Worm (Caenorhabditis elegans) whole organism, young adult: ENCODE results near the gene fmo-4.

Source experiments
- B0019.2 ChIP-seq: fragments of 200-800 bp; sonication (Bioruptor generic); conservative IDR thresholded peaks from 2 replicates; pipeline ENCODE4 v1.3.6; 2022; ENCODE audit warnings: missing genetic modification reagents, missing genetic modification characterization, missing compliant biosample characterization
- B0035.1 ChIP-seq: sonication (generic microtip); optimal IDR thresholded peaks from 2 replicates; lab custom pipeline; 2016; ENCODE audit warnings: missing genetic modification characterization, mild to moderate bottlenecking, missing compliant biosample characterization, missing genotype, missing genetic modification reagents
- B0336.3 ChIP-seq: fragments of 200-800 bp; sonication (Bioruptor generic); IDR thresholded peaks from 2 replicates; pipeline ENCODE4 v1.3.6; 2022; ENCODE audit warnings: missing genetic modification characterization, missing compliant biosample characterization
- F49E8.2 ChIP-seq: sonication (generic microtip); optimal IDR thresholded peaks from 3 replicates; lab custom pipeline; 2017; ENCODE audit warnings: missing genetic modification characterization, mild to moderate bottlenecking, missing compliant biosample characterization, antibody characterized with exemption, moderate library complexity; ENCODE audit not compliant: insufficient read depth
- F57A8.1 ChIP-seq: fragments of 200-800 bp; sonication (Bioruptor generic); optimal IDR thresholded peaks from 2 replicates; lab custom pipeline; 2018; ENCODE audit warnings: mild to moderate bottlenecking, missing genetic modification characterization, moderate library complexity, missing compliant biosample characterization
- F57C9.4 ChIP-seq: sonication (generic microtip); optimal IDR thresholded peaks from 2 replicates; lab custom pipeline; 2017; ENCODE audit warnings: mild to moderate bottlenecking, missing genetic modification characterization, missing compliant biosample characterization
- Y53G8AR.9 ChIP-seq: fragments of 200-800 bp; sonication (Bioruptor generic); conservative IDR thresholded peaks from 2 replicates; pipeline ENCODE4 v1.3.6; 2022; ENCODE audit warnings: missing genetic modification reagents, missing genetic modification characterization, missing compliant biosample characterization
- Y56A3A.18 ChIP-seq: fragments of 200-800 bp; sonication (Bioruptor generic); IDR thresholded peaks from 2 replicates; pipeline ENCODE4 v1.3.6; 2022; ENCODE audit warnings: missing genetic modification reagents, missing genetic modification characterization, missing compliant biosample characterization
- Y79H2A.3 ChIP-seq: fragments of 200-800 bp; sonication (Bioruptor generic); conservative IDR thresholded peaks from 2 replicates; pipeline ENCODE4 v1.3.6; 2022; ENCODE audit warnings: missing genetic modification reagents, missing genetic modification characterization, missing compliant biosample characterization
- ama-1 ChIP-seq, 3 experiments: fragments of 150-350 bp in 1 of 3; sonication (generic microtip) in 2 of 3; optimal IDR thresholded peaks; 2 replicates each; lab custom pipeline; 2014 to 2018; ENCODE audit warnings: missing biosample characterization in 2 of 3, missing genetic modification characterization in 2 of 3, missing genetic modification reagents in 2 of 3
- aptf-2 ChIP-seq: fragments of 200-800 bp; sonication (Bioruptor generic); conservative IDR thresholded peaks from 2 replicates; pipeline ENCODE4 v1.3.6; 2022; ENCODE audit warnings: missing genetic modification reagents, missing genetic modification characterization, missing compliant biosample characterization
- ceh-40 ChIP-seq: fragments of 200-800 bp; sonication (Bioruptor generic); IDR thresholded peaks from 2 replicates; pipeline ENCODE4 v1.3.6; 2022; ENCODE audit warnings: missing genetic modification characterization, missing compliant biosample characterization
- ceh-79 ChIP-seq: sonication (generic microtip); optimal IDR thresholded peaks from 2 replicates; lab custom pipeline; 2017; ENCODE audit warnings: mild to moderate bottlenecking, missing genetic modification characterization, missing compliant biosample characterization
- dox-1 ChIP-seq: fragments of 200-800 bp; sonication (Bioruptor generic); IDR thresholded peaks from 2 replicates; pipeline ENCODE4 v1.3.6; 2022; ENCODE audit warnings: missing genetic modification reagents, missing genetic modification characterization, missing compliant biosample characterization
- dpff-1 ChIP-seq: sonication (generic microtip); optimal IDR thresholded peaks from 2 replicates; lab custom pipeline; 2017; ENCODE audit warnings: mild to moderate bottlenecking, missing genetic modification characterization, missing compliant biosample characterization
- dpl-1 ChIP-seq: fragments of 150-350 bp; optimal IDR thresholded peaks from 2 replicates; lab custom pipeline; 2014; ENCODE audit warnings: missing biosample characterization, missing genetic modification reagents, missing genetic modification characterization
- egl-18 ChIP-seq: fragments of 200-800 bp; sonication (Bioruptor generic); IDR thresholded peaks from 2 replicates; pipeline ENCODE4 v1.3.6; 2022; ENCODE audit warnings: missing genetic modification reagents, missing genetic modification characterization, missing compliant biosample characterization
- gei-17 ChIP-seq: fragments of 200-800 bp; sonication (Bioruptor generic); optimal IDR thresholded peaks from 2 replicates; lab custom pipeline; 2018; ENCODE audit warnings: mild to moderate bottlenecking, missing genetic modification characterization, missing compliant biosample characterization
- him-1 ChIP-seq: sonication (generic microtip); optimal IDR thresholded peaks from 2 replicates; lab custom pipeline; 2016; ENCODE audit warnings: missing genotype, missing genetic modification reagents, missing genetic modification characterization, missing compliant biosample characterization
- hlh-12 ChIP-seq: sonication (generic microtip); optimal IDR thresholded peaks from 2 replicates; lab custom pipeline; 2016; ENCODE audit warnings: missing genetic modification characterization, missing compliant biosample characterization
- hmg-1.2 ChIP-seq: fragments of 200-800 bp; sonication (Bioruptor generic); IDR thresholded peaks from 2 replicates; pipeline ENCODE4 v1.3.6; 2022; ENCODE audit warnings: missing genetic modification reagents, missing genetic modification characterization, missing compliant biosample characterization
- hsf-1 ChIP-seq: fragments of 200-800 bp; sonication (Bioruptor generic); IDR thresholded peaks from 2 replicates; pipeline ENCODE4 v1.3.6; 2022; ENCODE audit warnings: missing genetic modification reagents, missing genetic modification characterization, missing compliant biosample characterization
- let-607 ChIP-seq, 2 experiments: fragments of 200-800 bp in 1 of 2; sonication (Bioruptor generic) in 1 of 2; sonication (generic microtip) in 1 of 2; optimal IDR thresholded peaks; 2 replicates each; lab custom pipeline; 2016 to 2018; ENCODE audit warnings: mild to moderate bottlenecking in 2 of 2, missing compliant biosample characterization in 2 of 2, missing genetic modification characterization in 2 of 2, moderate library complexity in 2 of 2, missing genotype in 1 of 2
- lsl-1 ChIP-seq: fragments of 200-800 bp; sonication (Bioruptor generic); optimal IDR thresholded peaks from 2 replicates; lab custom pipeline; 2018; ENCODE audit warnings: mild to moderate bottlenecking, missing genetic modification characterization, moderate library complexity, missing compliant biosample characterization
- mcd-1 ChIP-seq: fragments of 200-800 bp; sonication (Bioruptor generic); IDR thresholded peaks from 2 replicates; pipeline ENCODE4 v1.3.6; 2022; ENCODE audit warnings: missing genetic modification reagents, missing genetic modification characterization, missing compliant biosample characterization
- mel-28 ChIP-seq: sonication (generic microtip); optimal IDR thresholded peaks from 2 replicates; lab custom pipeline; 2016; ENCODE audit warnings: borderline replicate concordance, mild to moderate bottlenecking, missing genetic modification characterization, missing compliant biosample characterization
- nfya-1 ChIP-seq: sonication (generic microtip); optimal IDR thresholded peaks from 2 replicates; lab custom pipeline; 2017; ENCODE audit warnings: antibody characterized with exemption, missing compliant biosample characterization, missing genetic modification characterization, borderline replicate concordance; ENCODE audit not compliant: insufficient read depth
- nhr-179 ChIP-seq: sonication (generic microtip); optimal IDR thresholded peaks from 2 replicates; lab custom pipeline; 2016; ENCODE audit warnings: mild to moderate bottlenecking, missing genetic modification characterization, missing compliant biosample characterization
- nhr-80 ChIP-seq: sonication (generic microtip); optimal IDR thresholded peaks from 2 replicates; lab custom pipeline; 2016; ENCODE audit warnings: missing genetic modification characterization, missing compliant biosample characterization
- rcor-1 ChIP-seq: fragments of 200-800 bp; sonication (Bioruptor generic); IDR thresholded peaks from 2 replicates; pipeline ENCODE4 v1.3.6; 2022; ENCODE audit warnings: missing genetic modification reagents, missing genetic modification characterization, missing compliant biosample characterization
- sdz-38 ChIP-seq: sonication (generic microtip); optimal IDR thresholded peaks from 2 replicates; lab custom pipeline; 2016; ENCODE audit warnings: missing genotype, missing genetic modification characterization, missing compliant biosample characterization
- sea-2 ChIP-seq: fragments of 200-800 bp; sonication (Bioruptor generic); IDR thresholded peaks from 2 replicates; pipeline ENCODE4 v1.3.6; 2022; ENCODE audit warnings: missing genetic modification characterization, missing compliant biosample characterization
- snpc-1.1 ChIP-seq: sonication (generic microtip); optimal IDR thresholded peaks from 2 replicates; lab custom pipeline; 2017; ENCODE audit warnings: missing genetic modification characterization, mild to moderate bottlenecking, missing compliant biosample characterization, antibody characterized with exemption, moderate library complexity, missing genotype, missing genetic modification reagents; ENCODE audit not compliant: insufficient read depth
- snpc-1.3 ChIP-seq: sonication (generic microtip); optimal IDR thresholded peaks from 2 replicates; lab custom pipeline; 2017; ENCODE audit warnings: missing genetic modification characterization, mild to moderate bottlenecking, missing compliant biosample characterization, antibody characterized with exemption, moderate library complexity, missing genotype, missing genetic modification reagents; ENCODE audit not compliant: insufficient read depth
- snpc-3.4 ChIP-seq: sonication (generic microtip); optimal IDR thresholded peaks from 2 replicates; lab custom pipeline; 2017; ENCODE audit warnings: missing genetic modification characterization, mild to moderate bottlenecking, missing compliant biosample characterization, antibody characterized with exemption, moderate library complexity, missing genotype, missing genetic modification reagents
- snpc-4 ChIP-seq, 5 experiments: fragments of 150-350 bp in 1 of 5; sonication (generic microtip) in 4 of 5; optimal IDR thresholded peaks; 2 replicates each; lab custom pipeline; 2014 to 2018; ENCODE audit warnings: missing genetic modification characterization in 5 of 5, missing biosample characterization in 3 of 5, antibody characterized with exemption in 2 of 5, mild to moderate bottlenecking in 2 of 5, missing compliant biosample characterization in 2 of 5, missing genotype in 2 of 5, moderate library complexity in 2 of 5, missing genetic modification reagents in 1 of 5
- unc-130 ChIP-seq: sonication (generic microtip); optimal IDR thresholded peaks from 2 replicates; lab custom pipeline; 2016; ENCODE audit warnings: missing genetic modification reagents, missing genetic modification characterization, missing compliant biosample characterization
- ztf-25 ChIP-seq: fragments of 200-800 bp; sonication (Bioruptor generic); IDR thresholded peaks from 2 replicates; pipeline ENCODE4 v1.3.6; 2022; ENCODE audit warnings: missing genetic modification reagents, missing genetic modification characterization, missing compliant biosample characterization
- ztf-3 ChIP-seq: fragments of 200-800 bp; sonication (Bioruptor generic); optimal IDR thresholded peaks from 2 replicates; lab custom pipeline; 2018; ENCODE audit warnings: mild to moderate bottlenecking, missing genetic modification characterization, missing compliant biosample characterization
- ztf-6 ChIP-seq: fragments of 200-800 bp; sonication (Bioruptor generic); IDR thresholded peaks from 2 replicates; pipeline ENCODE4 v1.3.6; 2022; ENCODE audit warnings: missing genetic modification reagents, missing genetic modification characterization, missing compliant biosample characterization

Gene fmo-4

DNA sequence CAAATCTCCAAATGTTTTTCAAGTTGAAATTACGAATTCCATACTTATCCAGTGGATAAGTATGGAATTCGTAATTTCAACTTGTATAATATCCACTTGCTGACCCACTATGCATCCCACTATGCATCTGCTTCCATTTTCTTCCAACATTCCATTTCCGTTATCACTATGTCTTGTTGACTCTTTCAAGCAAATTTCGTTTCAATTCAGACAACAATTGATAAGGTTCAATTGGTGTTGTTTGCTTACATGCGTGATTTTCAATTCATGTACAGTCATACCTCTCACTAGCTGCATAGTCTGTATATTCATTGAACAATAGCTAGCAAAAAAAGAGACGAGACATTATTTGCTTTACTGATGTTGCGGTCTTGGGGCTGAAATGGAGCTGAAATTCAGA, 29.7 kb downstream of the fmo-4 start:
- TF ChIP-seq gei-17 (GFP tag; lab: Kevin White, UChicago), result no peak
- peak; percentile 17 for TF ChIP-seq nhr-80 (tag; lab: Kevin White, UChicago)
- TF ChIP-seq, all 124 proteins: peak for 1

DNA sequence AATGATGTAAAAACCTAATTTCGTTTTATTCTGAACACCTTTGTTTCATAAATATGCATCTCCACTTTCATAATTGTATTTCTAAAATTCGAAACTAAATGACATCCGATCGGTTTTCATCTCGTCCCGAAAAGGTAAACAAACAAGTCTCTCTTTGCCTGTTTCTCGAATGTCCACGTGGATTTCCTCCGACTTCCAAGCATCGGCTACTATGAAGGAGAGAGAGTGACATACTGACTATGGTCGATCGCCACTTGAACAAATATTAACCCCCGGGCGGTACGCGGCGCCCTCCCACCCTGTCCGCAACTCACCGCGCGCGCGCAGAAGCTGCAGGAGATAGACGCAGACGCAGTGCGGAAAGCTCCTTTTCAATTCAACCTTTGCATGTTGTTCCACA, 30.6 kb downstream of the fmo-4 start:
- no peak for TF ChIP-seq mcd-1 (GFP tag; lab: Robert Waterston, UW)
- TF ChIP-seq hsf-1 (GFP tag; lab: Robert Waterston, UW), result 0 out of 2 replicates have a peak, but pooled peaks have one; percentile 9
- no peak for TF ChIP-seq snpc-1.1 (tag; lab: Kevin White, UChicago)
- no peak for TF ChIP-seq mel-28 (tag; lab: Kevin White, UChicago)

DNA sequence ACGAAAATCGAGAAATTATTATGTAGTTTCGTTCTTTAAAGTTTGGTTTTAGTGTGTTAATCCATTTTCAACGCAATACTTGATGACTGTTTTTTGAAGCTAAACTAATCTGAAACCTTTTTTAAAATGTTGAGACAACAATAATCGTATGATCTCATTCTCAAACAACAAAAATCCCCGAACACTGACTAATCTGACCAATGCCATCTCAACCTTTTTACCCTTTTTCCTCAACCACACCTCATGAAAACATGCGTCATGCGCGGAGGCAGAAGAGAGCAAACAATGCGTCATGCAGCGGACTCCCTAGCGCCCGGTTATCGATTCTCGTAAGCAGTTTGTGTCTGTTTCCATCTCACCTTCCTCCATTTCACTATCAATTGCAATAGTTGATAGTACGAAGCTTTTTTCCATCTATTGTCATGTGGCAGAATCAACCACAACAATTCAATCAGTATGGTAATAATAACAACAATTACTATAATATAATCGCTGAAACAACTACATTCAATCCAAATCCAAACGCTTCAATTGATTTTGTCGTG, 34.7 kb downstream of the fmo-4 start, which contains the start of gene C50B8.4:
C50B8.4 (plus strand) TSS at position 299 of the 545 bp plus-strand sequence.
- TF ChIP-seq nhr-80 (tag; lab: Kevin White, UChicago), result peak; percentile 75
- no peak for TF ChIP-seq ztf-3 (GFP tag; lab: Kevin White, UChicago)
- TF ChIP-seq snpc-4 (GFP tag; optimal IDR thresholded peaks at IDR 0.05; lab: Kevin White, UChicago), result no peak
- TF ChIP-seq snpc-4 (tag; optimal IDR thresholded peaks at IDR 0.05; lab: Kevin White, UChicago), result peak in 1 of 4 experiments; percentile 8

DNA sequence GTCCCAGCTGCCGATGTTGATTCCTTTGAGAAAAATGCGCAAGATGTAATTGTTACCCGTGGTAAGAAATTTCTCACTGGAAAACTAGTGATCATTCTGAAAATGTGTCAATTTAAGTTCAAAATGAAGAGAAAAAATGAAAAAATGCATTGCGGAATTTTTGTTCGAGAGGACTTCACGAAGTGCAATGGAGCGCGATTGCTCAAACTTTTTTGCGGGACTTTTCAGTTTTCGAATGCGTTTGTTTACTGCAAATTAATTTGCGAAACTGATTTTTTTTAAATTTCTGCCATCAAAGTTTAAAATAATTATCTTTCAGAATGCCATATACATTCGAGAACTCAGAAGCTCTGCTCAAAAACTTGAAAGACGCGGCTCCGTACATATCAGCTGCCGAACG, 38.0 kb downstream of the fmo-4 start, which contains the start of the genes nuaf-1 and bir-2:
nuaf-1 (minus strand) TSS at position 98 of the 400 bp plus-strand sequence.
bir-2 (plus strand) TSS at position 318 of the 400 bp plus-strand sequence.
- TF ChIP-seq Y79H2A.3 (GFP tag; lab: Robert Waterston, UW), result no peak
- TF ChIP-seq egl-18 (GFP tag; lab: Robert Waterston, UW), result no peak
- TF ChIP-seq rcor-1 (GFP tag; lab: Robert Waterston, UW), result peak; percentile 29; the same call in 1 of the 2 replicates
- no peak for TF ChIP-seq hlh-12 (tag; lab: Kevin White, UChicago)
- TF ChIP-seq gei-17 (GFP tag; lab: Kevin White, UChicago), result no peak
- TF ChIP-seq ama-1 (optimal IDR thresholded peaks at IDR 0.05; lab: Kevin White, UChicago), result no peak
- no peak for TF ChIP-seq ama-1 (GFP tag; optimal IDR thresholded peaks at IDR 0.05; lab: Kevin White, UChicago)
- peak; percentile 67 for TF ChIP-seq snpc-3.4 (tag; lab: Kevin White, UChicago)
- no peak for TF ChIP-seq nhr-179 (tag; lab: Kevin White, UChicago)
- TF ChIP-seq unc-130 (GFP tag; lab: Kevin White, UChicago), result no peak
- TF ChIP-seq Y53G8AR.9 (GFP tag; lab: Robert Waterston, UW), result no peak
- no peak for TF ChIP-seq F57C9.4 (tag; lab: Kevin White, UChicago)
- TF ChIP-seq ceh-40 (GFP tag; lab: Robert Waterston, UW), result no peak
- TF ChIP-seq F57A8.1, result no peak
- TF ChIP-seq nfya-1 (tag; lab: Kevin White, UChicago), result no peak
- TF ChIP-seq sdz-38 (tag; lab: Kevin White, UChicago), result no peak
- no peak for TF ChIP-seq dpff-1 (tag; lab: Kevin White, UChicago)
- no peak for TF ChIP-seq dpl-1 (GFP tag; lab: Kevin White, UChicago)
- no peak for TF ChIP-seq let-607 (tag; optimal IDR thresholded peaks at IDR 0.05; lab: Kevin White, UChicago)
- TF ChIP-seq him-1 (tag; lab: Kevin White, UChicago), result no peak
- TF ChIP-seq aptf-2 (GFP tag; lab: Robert Waterston, UW), result no peak
- no peak for TF ChIP-seq B0019.2
- no peak for TF ChIP-seq snpc-1.3
- no peak for TF ChIP-seq B0035.1 (tag; lab: Kevin White, UChicago)
- TF ChIP-seq ztf-6 (GFP tag; lab: Robert Waterston, UW), result no peak
- TF ChIP-seq B0336.3 (GFP tag; lab: Robert Waterston, UW), result no peak
- 0 out of 2 replicates have a peak, but pooled peaks have one; percentile 8 for TF ChIP-seq hmg-1.2 (GFP tag; lab: Robert Waterston, UW)
- peak; percentile 8 for TF ChIP-seq nhr-80 (tag; lab: Kevin White, UChicago)
- TF ChIP-seq sea-2 (GFP tag; lab: Robert Waterston, UW), result no peak
- TF ChIP-seq F49E8.2 (tag; lab: Kevin White, UChicago), result no peak
- TF ChIP-seq ceh-79, result no peak
- no peak for TF ChIP-seq ztf-25 (GFP tag; lab: Robert Waterston, UW)
- TF ChIP-seq ztf-3 (GFP tag; lab: Kevin White, UChicago), result no peak
- peak; percentile 41 for TF ChIP-seq lsl-1 (GFP tag; lab: Kevin White, UChicago)
- TF ChIP-seq dox-1 (GFP tag; lab: Robert Waterston, UW), result 0 out of 2 replicates have a peak, but pooled peaks have one; percentile 24
- no peak for TF ChIP-seq Y56A3A.18 (GFP tag; lab: Robert Waterston, UW)
